Fruit fly (Drosophila melanogaster): ENCODE results near the gene nSMase.

DNA sequence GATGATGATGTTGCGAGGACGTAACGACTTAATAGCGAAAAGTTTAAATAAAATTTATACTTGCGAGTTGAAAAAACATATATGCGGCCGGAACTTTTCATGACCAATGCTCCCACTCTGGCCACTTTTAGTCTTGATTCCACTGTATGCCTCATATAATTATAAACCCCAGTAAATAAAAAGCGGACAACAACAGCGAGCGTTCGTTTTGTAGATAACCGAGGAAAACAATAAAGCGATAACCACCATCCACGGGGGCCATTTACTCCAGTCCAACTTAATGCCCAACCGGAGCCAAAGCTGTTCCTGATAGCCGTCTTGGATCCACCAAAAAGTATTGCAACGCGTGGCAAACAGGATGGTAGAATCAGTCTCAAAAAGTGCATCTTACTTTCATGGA lies 17.4 kb downstream of the nSMase start:
- TF ChIP-seq fd59A (GFP tag; optimal IDR thresholded peaks at IDR 0.05) (no peak), achi (GFP tag; optimal IDR thresholded peaks at IDR 0.05) (no peak), CG6792 (GFP tag; optimal IDR thresholded peaks at IDR 0.05) (no peak), topi (GFP tag; optimal IDR thresholded peaks at IDR 0.05) (no peak), Ets96B (tag; optimal IDR thresholded peaks at IDR 0.05) (no peak), CG32006 (GFP tag; optimal IDR thresholded peaks at IDR 0.05) (no peak), svp (GFP tag) (no peak), Hr39 (GFP tag; optimal IDR thresholded peaks at IDR 0.05) (no peak), Blimp-1 (GFP tag; optimal IDR thresholded peaks at IDR 0.05) (no peak), CG16779 (tag; optimal IDR thresholded peaks at IDR 0.05) (no peak)

Measured in whole organism, prepupa.